Worm (Caenorhabditis elegans): ENCODE data around the gene F53B1.8.

Gene F53B1.8

DNA sequence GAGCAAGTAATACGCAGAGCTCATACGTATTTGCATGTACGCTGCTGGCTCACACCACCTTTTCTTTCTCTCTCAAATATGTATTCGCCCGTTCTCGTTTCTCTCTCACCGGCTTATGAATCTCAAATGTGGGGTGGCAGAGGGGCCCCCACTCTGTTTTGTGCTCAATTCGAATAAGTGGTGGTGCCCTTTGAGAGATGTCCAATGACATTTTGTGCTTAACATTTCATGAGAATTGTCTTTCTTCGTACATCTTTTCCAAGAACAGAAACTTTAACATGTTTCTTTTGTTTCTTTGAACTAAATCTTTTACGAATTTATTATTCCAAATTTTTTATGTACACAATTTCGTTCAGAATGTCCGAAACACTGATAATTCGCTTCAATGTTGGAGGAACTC, 46.0 kb downstream of the F53B1.8 start, which contains the start of gene F49H12.3:
TSS of gene F49H12.3 (plus strand) at position 357 of the 400 bp plus-strand sequence.
- TF ChIP-seq hlh-8 (tag; optimal IDR thresholded peaks at IDR 0.05) = no peak

DNA sequence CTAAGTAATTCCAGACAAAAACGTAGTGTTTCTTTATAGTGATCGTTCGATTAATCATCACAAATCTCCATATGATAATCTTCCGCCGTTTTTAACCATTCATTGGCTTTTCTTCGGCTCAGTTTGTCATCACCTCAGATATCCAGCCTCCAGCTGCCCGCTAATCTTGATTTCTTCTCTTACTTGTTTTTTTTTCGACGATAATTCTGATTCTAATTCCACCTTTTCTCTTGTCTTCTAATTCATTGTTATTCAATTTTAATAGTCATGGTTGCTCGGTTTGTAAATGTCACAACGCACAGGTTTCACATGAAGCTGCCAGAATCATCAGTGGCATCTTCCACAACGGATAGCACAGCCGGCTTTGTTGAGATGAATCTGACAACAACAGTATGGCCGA, 50.5 kb downstream of the F53B1.8 start, which contains the start of gene F49H12.4:
TSS of gene F49H12.4 (plus strand) at position 301 of the 400 bp plus-strand sequence.
- TF ChIP-seq K02D7.2 (tag; optimal IDR thresholded peaks at IDR 0.05) (no peak), sox-2 (GFP tag; IDR thresholded peaks at IDR 0.05) (no peak), mec-3 (tag; optimal IDR thresholded peaks at IDR 0.05; ENCODE audit: borderline replicate concordance) (no peak), nhr-11 (tag; optimal IDR thresholded peaks at IDR 0.05) (no peak)

DNA sequence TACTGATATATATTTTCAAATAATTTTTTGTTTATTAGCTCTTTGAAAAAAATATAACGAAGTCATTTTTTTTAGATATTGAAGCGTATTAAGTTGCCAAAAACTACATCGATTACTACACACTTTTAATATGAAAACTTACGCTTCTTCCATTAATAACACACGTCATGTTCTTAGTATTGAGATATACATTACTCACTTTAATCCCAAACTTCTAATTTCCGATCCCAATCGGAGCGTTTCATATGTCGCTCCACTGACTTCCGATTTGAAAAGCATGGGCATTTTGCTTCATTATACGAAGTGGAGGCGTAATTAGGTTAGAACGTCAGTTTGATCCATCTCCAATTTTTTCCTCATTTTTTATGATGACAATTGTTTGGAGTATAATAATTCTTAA, 51.2 kb downstream of the F53B1.8 start:
- no peak for TF ChIP-seq pag-3 (tag; optimal IDR thresholded peaks at IDR 0.05; ENCODE audit: borderline replicate concordance)
- no peak for TF ChIP-seq pax-1 (tag; optimal IDR thresholded peaks at IDR 0.05)
- no peak for TF ChIP-seq fkh-6 (tag; optimal IDR thresholded peaks at IDR 0.05)
- TF ChIP-seq K02D7.2 (tag; optimal IDR thresholded peaks at IDR 0.05) = no peak
- TF ChIP-seq Y22D7AL.16 (tag; optimal IDR thresholded peaks at IDR 0.05) = no peak
- TF ChIP-seq ceh-19 (GFP tag; optimal IDR thresholded peaks at IDR 0.05) = no peak
- TF ChIP-seq ceh-34 (tag; optimal IDR thresholded peaks at IDR 0.05) = no peak
- no peak for TF ChIP-seq ceh-2 (tag; optimal IDR thresholded peaks at IDR 0.05)
- no peak for TF ChIP-seq zip-5 (tag; optimal IDR thresholded peaks at IDR 0.05)
- TF ChIP-seq sdc-2 (tag; optimal IDR thresholded peaks at IDR 0.05) = no peak
- TF ChIP-seq nfya-1 (tag; optimal IDR thresholded peaks at IDR 0.05) = no peak
- no peak for TF ChIP-seq pros-1 (tag; optimal IDR thresholded peaks at IDR 0.05)
- TF ChIP-seq elt-2 (tag; optimal IDR thresholded peaks at IDR 0.05) = no peak
- no peak for TF ChIP-seq hlh-30 (tag; optimal IDR thresholded peaks at IDR 0.05; ENCODE audit: insufficient read depth)

DNA sequence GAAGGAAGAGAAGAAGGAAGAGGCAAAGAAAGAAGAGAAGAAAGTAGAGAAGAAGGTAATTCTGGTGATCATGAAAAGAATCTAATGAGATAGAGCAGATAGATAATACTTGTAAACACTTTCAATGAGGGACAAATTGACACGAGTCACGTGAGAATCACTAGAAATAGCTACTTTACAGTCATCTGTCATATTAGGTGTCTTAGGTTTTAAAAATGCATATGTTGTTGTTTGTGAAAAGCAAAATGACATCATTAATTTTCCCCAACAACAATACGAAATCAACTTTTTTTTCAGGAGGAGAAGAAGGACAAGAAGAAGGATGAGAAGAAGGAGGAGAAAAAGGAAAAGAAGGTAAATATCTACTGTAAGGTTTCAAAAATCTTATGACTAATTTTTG, 54.9 kb downstream of the F53B1.8 start:
- no peak for TF ChIP-seq ets-4 (tag; optimal IDR thresholded peaks at IDR 0.05)

DNA sequence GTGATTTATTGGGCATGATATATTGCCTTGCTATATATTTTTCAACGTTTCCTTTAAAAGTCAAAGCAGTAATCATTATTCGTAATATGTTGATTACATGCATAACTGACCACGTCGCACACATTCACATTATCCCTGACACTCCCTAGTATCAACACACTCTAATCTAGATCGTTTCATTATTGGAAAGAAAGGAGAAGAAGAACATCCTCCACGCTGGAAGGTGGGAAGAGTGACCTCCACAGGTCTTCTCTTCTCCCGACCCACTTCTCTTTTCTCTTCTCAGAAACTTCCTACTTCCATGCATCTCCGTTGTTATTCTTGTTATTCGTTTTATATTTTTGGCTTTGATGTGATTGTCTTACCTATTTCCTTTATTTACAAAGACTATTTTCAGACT, 56.0 kb downstream of the F53B1.8 start, which contains the start of gene txdc-12.2:
TSS of gene txdc-12.2 (plus strand) at position 396 of the 400 bp plus-strand sequence.
- TF ChIP-seq ceh-34 (tag; optimal IDR thresholded peaks at IDR 0.05) (no peak), sox-4 (tag; optimal IDR thresholded peaks at IDR 0.05) (no peak), pha-2 (tag; optimal IDR thresholded peaks at IDR 0.05) (no peak), che-1 (tag; optimal IDR thresholded peaks at IDR 0.05) (no peak), eyg-1 (tag; optimal IDR thresholded peaks at IDR 0.05) (no peak), pha-4 (tag; optimal IDR thresholded peaks at IDR 0.05) (no peak), unc-3 (GFP tag; conservative IDR thresholded peaks at IDR 0.05) (no peak), unc-3 (tag; optimal IDR thresholded peaks at IDR 0.05) (no peak), ref-2 (tag; optimal IDR thresholded peaks at IDR 0.05) (no peak), Y22D7AL.16 (tag; optimal IDR thresholded peaks at IDR 0.05) (no peak), hlh-30 (tag; optimal IDR thresholded peaks at IDR 0.05; ENCODE audit: insufficient read depth) (no peak), mec-3 (tag; optimal IDR thresholded peaks at IDR 0.05; ENCODE audit: borderline replicate concordance) (no peak)
